Worm (Caenorhabditis elegans) whole organism, L4 larva: ENCODE results near the gene ttr-37.

Experiments
- F10B5.3 ChIP-seq: sonication (generic microtip); optimal IDR thresholded peaks from 2 replicates; lab custom pipeline; 2016; ENCODE audit warnings: mild to moderate bottlenecking, missing genetic modification characterization, missing compliant biosample characterization
- F37D6.2 ChIP-seq: sonication (generic microtip); optimal IDR thresholded peaks from 2 replicates; lab custom pipeline; 2016; ENCODE audit warnings: mild to moderate bottlenecking, missing genetic modification characterization, missing compliant biosample characterization
- F49E8.2 ChIP-seq: sonication (generic microtip); optimal IDR thresholded peaks from 2 replicates; lab custom pipeline; 2016; ENCODE audit warnings: missing compliant biosample characterization, mild to moderate bottlenecking, missing genetic modification characterization, borderline replicate concordance
- T26A8.4 ChIP-seq: fragments of 200-800 bp; sonication (Bioruptor generic); IDR thresholded peaks from 2 replicates; pipeline ENCODE4 v1.3.6; 2022; ENCODE audit warnings: missing genetic modification characterization, missing compliant biosample characterization
- Y105C5A.15 ChIP-seq: fragments of 200-800 bp; sonication (Bioruptor generic); IDR thresholded peaks from 2 replicates; pipeline ENCODE4 v1.3.6; 2022; ENCODE audit warnings: missing genetic modification characterization, missing compliant biosample characterization
- Y5F2A.4 ChIP-seq: fragments of 200-800 bp; sonication (Bioruptor generic); optimal IDR thresholded peaks from 2 replicates; lab custom pipeline; 2018; ENCODE audit warnings: mild to moderate bottlenecking, missing genetic modification characterization, missing compliant biosample characterization
- ama-1 ChIP-seq: fragments of 150-350 bp; optimal IDR thresholded peaks from 2 replicates; lab custom pipeline; 2014; ENCODE audit warnings: inconsistent platforms, mixed read lengths
- ceh-20 ChIP-seq: fragments of 200-800 bp; sonication (Bioruptor generic); IDR thresholded peaks from 2 replicates; pipeline ENCODE4 v1.3.6; 2022; ENCODE audit warnings: missing genetic modification reagents, missing genetic modification characterization, missing compliant biosample characterization
- ceh-32 ChIP-seq: sonication (generic microtip); optimal IDR thresholded peaks from 2 replicates; lab custom pipeline; 2016; ENCODE audit warnings: mild to moderate bottlenecking, missing genetic modification characterization, missing compliant biosample characterization; ENCODE audit not compliant: poor library complexity
- ceh-44 ChIP-seq: fragments of 200-800 bp; sonication (Bioruptor generic); IDR thresholded peaks from 2 replicates; pipeline ENCODE4 v1.3.6; 2022; ENCODE audit warnings: missing genetic modification reagents, missing genetic modification characterization, missing compliant biosample characterization
- ceh-82 ChIP-seq: sonication (generic microtip); optimal IDR thresholded peaks from 2 replicates; lab custom pipeline; 2017; ENCODE audit warnings: missing biosample characterization, missing genetic modification characterization
- ces-1 ChIP-seq: fragments of 150-350 bp; sonication (generic microtip); optimal IDR thresholded peaks from 4 replicates; lab custom pipeline; 2014; ENCODE audit warnings: missing biosample characterization, missing genetic modification reagents, missing genetic modification characterization
- ctbp-1 ChIP-seq: fragments of 200-800 bp; sonication (Bioruptor generic); IDR thresholded peaks from 2 replicates; pipeline ENCODE4 v1.3.6; 2022; ENCODE audit warnings: missing genetic modification reagents, missing genetic modification characterization, missing compliant biosample characterization
- daf-16 ChIP-seq, 3 experiments: sonication (generic microtip); optimal IDR thresholded peaks; 2 replicates each; lab custom pipeline; 2016 to 2017; ENCODE audit warnings: missing genetic modification characterization in 3 of 3, missing genetic modification reagents in 3 of 3, mild to moderate bottlenecking in 2 of 3, missing compliant biosample characterization in 2 of 3, missing biosample characterization in 1 of 3, moderate library complexity in 1 of 3
- daf-19 ChIP-seq: fragments of 200-800 bp; sonication (Bioruptor generic); conservative IDR thresholded peaks from 2 replicates; pipeline ENCODE4 v1.3.6; 2022; ENCODE audit warnings: missing genetic modification characterization, missing compliant biosample characterization
- daf-8 ChIP-seq: fragments of 200-800 bp; sonication (Bioruptor generic); IDR thresholded peaks from 2 replicates; pipeline ENCODE4 v1.3.6; 2022; ENCODE audit warnings: missing genetic modification characterization, missing compliant biosample characterization
- dpl-1 ChIP-seq: fragments of 150-350 bp; optimal IDR thresholded peaks from 2 replicates; lab custom pipeline; 2014; ENCODE audit warnings: missing biosample characterization, missing genetic modification reagents, missing genetic modification characterization
- dve-1 ChIP-seq: sonication (generic microtip); optimal IDR thresholded peaks from 2 replicates; lab custom pipeline; 2017; ENCODE audit warnings: antibody characterized with exemption, mild to moderate bottlenecking, missing genetic modification characterization, missing compliant biosample characterization; ENCODE audit not compliant: insufficient read depth
- hif-1 ChIP-seq, 2 experiments: sonication (generic microtip); optimal IDR thresholded peaks; 2 replicates each; lab custom pipeline; 2016 to 2017; ENCODE audit warnings: missing compliant biosample characterization in 2 of 2, missing genetic modification characterization in 2 of 2, missing genetic modification reagents in 2 of 2, missing genotype in 2 of 2, mild to moderate bottlenecking in 1 of 2
- hlh-11 ChIP-seq: fragments of 200-800 bp; sonication (Bioruptor generic); optimal IDR thresholded peaks from 2 replicates; lab custom pipeline; 2018; ENCODE audit warnings: mild to moderate bottlenecking, missing genetic modification characterization, missing compliant biosample characterization
- lin-1 ChIP-seq: fragments of 200-800 bp; sonication (Bioruptor generic); IDR thresholded peaks from 2 replicates; pipeline ENCODE4 v1.3.6; 2022; ENCODE audit warnings: missing genetic modification reagents, missing genetic modification characterization, missing compliant biosample characterization
- lin-13 ChIP-seq: fragments of 150-350 bp; optimal IDR thresholded peaks from 2 replicates; lab custom pipeline; 2014; ENCODE audit warnings: missing biosample characterization, missing genetic modification reagents, missing genetic modification characterization
- lir-3 ChIP-seq: sonication (generic microtip); optimal IDR thresholded peaks from 2 replicates; lab custom pipeline; 2016; ENCODE audit warnings: mild to moderate bottlenecking, missing genetic modification characterization, missing compliant biosample characterization
- madf-9 ChIP-seq: fragments of 200-800 bp; sonication (Bioruptor generic); conservative IDR thresholded peaks from 2 replicates; pipeline ENCODE4 v1.3.6; 2022; ENCODE audit warnings: missing genetic modification reagents, missing genetic modification characterization, missing compliant biosample characterization
- mdl-1 ChIP-seq, 2 experiments: fragments of 150-350 bp in 1 of 2; sonication (generic microtip) in 1 of 2; optimal IDR thresholded peaks; 2 replicates each; lab custom pipeline; 2014 to 2017; ENCODE audit warnings: missing biosample characterization in 2 of 2, missing genetic modification characterization in 2 of 2
- mep-1 ChIP-seq: fragments of 150-350 bp; sonication (generic microtip); optimal IDR thresholded peaks from 3 replicates; lab custom pipeline; 2014; ENCODE audit warnings: missing biosample characterization, missing genetic modification characterization
- mxl-2 ChIP-seq: fragments of 200-800 bp; sonication (Bioruptor generic); conservative IDR thresholded peaks from 2 replicates; pipeline ENCODE4 v1.3.6; 2022; ENCODE audit warnings: missing genetic modification reagents, missing genetic modification characterization, missing compliant biosample characterization
- nhr-11 ChIP-seq: fragments of 150-350 bp; optimal IDR thresholded peaks from 2 replicates; lab custom pipeline; 2014; ENCODE audit warnings: missing biosample characterization, missing genetic modification characterization
- nhr-111 ChIP-seq: fragments of 200-800 bp; sonication (Bioruptor generic); optimal IDR thresholded peaks from 2 replicates; lab custom pipeline; 2018; ENCODE audit warnings: mild to moderate bottlenecking, missing genetic modification characterization, missing compliant biosample characterization
- nhr-237 ChIP-seq: sonication (generic microtip); optimal IDR thresholded peaks from 2 replicates; lab custom pipeline; 2017; ENCODE audit warnings: missing biosample characterization, missing genetic modification characterization
- nhr-25 ChIP-seq: sonication (generic microtip); optimal IDR thresholded peaks from 2 replicates; lab custom pipeline; 2017; ENCODE audit warnings: missing genetic modification characterization, mild to moderate bottlenecking, missing compliant biosample characterization, antibody characterized with exemption, moderate library complexity, borderline replicate concordance; ENCODE audit not compliant: insufficient read depth
- nhr-28 ChIP-seq: fragments of 150-350 bp; optimal IDR thresholded peaks from 2 replicates; lab custom pipeline; 2014; ENCODE audit warnings: missing biosample characterization, missing genetic modification characterization
- nhr-41 ChIP-seq: fragments of 200-800 bp; sonication (Bioruptor generic); IDR thresholded peaks from 2 replicates; pipeline ENCODE4 v1.3.6; 2022; ENCODE audit warnings: missing genetic modification reagents, missing genetic modification characterization, missing compliant biosample characterization
- nhr-76 ChIP-seq: fragments of 150-350 bp; optimal IDR thresholded peaks from 2 replicates; lab custom pipeline; 2014; ENCODE audit warnings: missing biosample characterization, missing genetic modification characterization
- pha-4 ChIP-seq, 2 experiments: fragments of 150-350 bp in 1 of 2; fragments of 200-800 bp in 1 of 2; sonication (Bioruptor generic) in 1 of 2; IDR thresholded peaks in 1 of 2; optimal IDR thresholded peaks in 1 of 2; 2 replicates each; pipeline versions ENCODE4 v1.3.6 to Lab custom; 2014 to 2022; ENCODE audit warnings: missing genetic modification characterization in 2 of 2, missing genetic modification reagents in 2 of 2, missing biosample characterization in 1 of 2, missing compliant biosample characterization in 1 of 2
- php-3 ChIP-seq: fragments of 200-800 bp; sonication (Bioruptor generic); IDR thresholded peaks from 2 replicates; pipeline ENCODE4 v1.3.6; 2022; ENCODE audit warnings: missing genetic modification reagents, missing genetic modification characterization, missing compliant biosample characterization
- pqm-1 ChIP-seq: sonication (generic microtip); optimal IDR thresholded peaks from 2 replicates; lab custom pipeline; 2017; ENCODE audit warnings: missing biosample characterization, missing genetic modification characterization
- sdz-12 ChIP-seq: fragments of 200-800 bp; sonication (Bioruptor generic); optimal IDR thresholded peaks from 2 replicates; lab custom pipeline; 2018; ENCODE audit warnings: mild to moderate bottlenecking, missing genetic modification characterization, missing compliant biosample characterization
- set-16 ChIP-seq: fragments of 200-800 bp; sonication (Bioruptor generic); IDR thresholded peaks from 2 replicates; pipeline ENCODE4 v1.3.6; 2022; ENCODE audit warnings: missing genetic modification reagents, missing genetic modification characterization, missing compliant biosample characterization
- skn-1 ChIP-seq: fragments of 150-350 bp; optimal IDR thresholded peaks from 2 replicates; lab custom pipeline; 2014; ENCODE audit warnings: missing biosample characterization, missing genetic modification characterization
- spr-3 ChIP-seq: fragments of 200-800 bp; sonication (Bioruptor generic); optimal IDR thresholded peaks from 2 replicates; lab custom pipeline; 2018; ENCODE audit warnings: mild to moderate bottlenecking, missing genetic modification characterization, missing compliant biosample characterization
- tag-97 ChIP-seq: fragments of 200-800 bp; sonication (Bioruptor generic); IDR thresholded peaks from 2 replicates; pipeline ENCODE4 v1.3.6; 2022; ENCODE audit warnings: missing genetic modification characterization, missing compliant biosample characterization
- tra-1 ChIP-seq: fragments of 200-800 bp; sonication (Bioruptor generic); IDR thresholded peaks from 2 replicates; pipeline ENCODE4 v1.3.6; 2022; ENCODE audit warnings: missing genetic modification reagents, missing genetic modification characterization, missing compliant biosample characterization
- unc-130 ChIP-seq: sonication (generic microtip); optimal IDR thresholded peaks from 2 replicates; lab custom pipeline; 2016; ENCODE audit warnings: missing genetic modification reagents, missing genetic modification characterization, missing compliant biosample characterization
- unc-39 ChIP-seq: sonication (generic microtip); optimal IDR thresholded peaks from 2 replicates; lab custom pipeline; 2017; ENCODE audit warnings: missing biosample characterization, missing genetic modification characterization
- zip-11 ChIP-seq: fragments of 200-800 bp; sonication (Bioruptor generic); IDR thresholded peaks from 2 replicates; pipeline ENCODE4 v1.3.6; 2022; ENCODE audit warnings: missing genetic modification characterization, missing compliant biosample characterization

ttr-37 gene

DNA sequence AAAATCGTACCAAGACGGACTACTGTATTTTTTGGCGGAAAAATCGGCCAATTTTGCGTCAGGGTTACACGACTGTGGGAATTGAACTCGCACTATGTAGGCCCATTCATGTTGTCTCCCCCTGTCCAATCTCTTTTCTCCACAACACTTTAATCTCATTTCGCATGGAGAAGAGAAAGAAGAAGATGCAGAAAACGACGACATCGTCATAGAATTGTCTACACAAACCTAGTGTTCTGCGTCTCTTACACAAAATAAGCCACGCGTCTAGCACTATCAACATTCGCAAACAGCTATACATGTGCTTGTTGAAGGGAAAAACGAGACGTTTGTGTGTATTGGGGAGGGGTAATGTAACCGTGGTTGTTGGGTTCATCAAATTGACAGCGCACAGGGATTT lies 14.0 kb downstream of the ttr-37 start (continued):
- TF ChIP-seq php-3 (GFP tag; lab: Robert Waterston, UW) (peak; percentile 46; the same call in 1 of the 2 replicates), nhr-11 (tag; lab: Kevin White, UChicago) (peak; percentile 67), ctbp-1 (GFP tag; lab: Robert Waterston, UW) (peak; percentile 81), lin-13 (GFP tag; lab: Kevin White, UChicago) (peak; percentile 80), nhr-25 (tag; lab: Kevin White, UChicago) (peak; percentile 58), Y105C5A.15 (GFP tag; lab: Robert Waterston, UW) (no peak), madf-9 (GFP tag; lab: Robert Waterston, UW) (peak; percentile 50; the same call in 1 of the 2 replicates), hlh-11 (tag; lab: Kevin White, UChicago) (peak; percentile 76), daf-8 (GFP tag; lab: Robert Waterston, UW) (no peak), sdz-12 (GFP tag; lab: Kevin White, UChicago) (no peak), hif-1 (tag; optimal IDR thresholded peaks at IDR 0.05; lab: Kevin White, UChicago) (peak in 1 of 2 experiments; percentile 49), tag-97 (GFP tag; lab: Robert Waterston, UW) (no peak), ama-1 (lab: Kevin White, UChicago) (no peak), dve-1 (tag; lab: Kevin White, UChicago) (peak; percentile 67)

- TF ChIP-seq tag-97 (GFP tag; lab: Robert Waterston, UW): no peak
- no peak for TF ChIP-seq daf-19 (GFP tag; lab: Robert Waterston, UW)
- TF ChIP-seq ceh-82: no peak
- TF ChIP-seq pha-4 (GFP tag; IDR thresholded peaks at IDR 0.05; lab: Robert Waterston, UW): no peak
- TF ChIP-seq pha-4 (tag; optimal IDR thresholded peaks at IDR 0.05; lab: Kevin White, UChicago): no peak
- no peak for TF ChIP-seq skn-1
- TF ChIP-seq F49E8.2: no peak
- no peak for TF ChIP-seq F10B5.3 (tag; lab: Kevin White, UChicago)
- TF ChIP-seq dpl-1 (GFP tag; lab: Kevin White, UChicago): no peak
- TF ChIP-seq Y5F2A.4 (GFP tag; lab: Kevin White, UChicago): no peak
- no peak for TF ChIP-seq T26A8.4 (GFP tag; lab: Robert Waterston, UW)
- no peak for TF ChIP-seq nhr-111
- TF ChIP-seq spr-3: no peak
- no peak for TF ChIP-seq lin-1 (GFP tag; lab: Robert Waterston, UW)
- TF ChIP-seq unc-39: no peak
- no peak for TF ChIP-seq nhr-28 (tag; lab: Kevin White, UChicago)
- no peak for TF ChIP-seq daf-16 (GFP tag; optimal IDR thresholded peaks at IDR 0.05; lab: Kevin White, UChicago)
- no peak for TF ChIP-seq daf-16 (tag; optimal IDR thresholded peaks at IDR 0.05; lab: Kevin White, UChicago)
These were observed 15.9 kb downstream of the ttr-37 start, which contains the start of gene pdk-1 for ce11 chrX:1321044-1321443. Gene pdk-1 (plus strand): TSS chrX:1321344.

DNA sequence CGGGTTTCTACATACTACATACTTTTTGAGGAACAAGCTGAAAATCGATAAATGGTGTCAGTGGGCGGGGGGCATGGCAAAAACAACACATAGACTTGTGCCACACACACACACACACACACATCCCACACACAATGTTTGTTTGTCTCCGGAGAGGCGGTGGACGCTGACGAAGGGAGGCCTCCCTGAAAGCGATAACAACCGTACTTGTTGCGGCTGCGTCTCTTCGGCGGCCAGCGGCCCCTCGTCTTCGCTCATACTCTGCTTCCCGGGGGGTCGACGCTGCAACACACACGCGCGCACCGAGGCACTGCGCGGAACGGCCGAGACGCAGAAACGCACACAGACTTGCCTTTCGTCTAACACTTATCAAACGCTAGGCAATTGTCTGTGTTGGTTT lies 17.3 kb downstream of the ttr-37 start:
- TF ChIP-seq ceh-32 (tag; lab: Kevin White, UChicago) (no peak), pqm-1 (tag; lab: Kevin White, UChicago) (peak; percentile 25), unc-130 (GFP tag; lab: Kevin White, UChicago) (no peak), T26A8.4 (GFP tag; lab: Robert Waterston, UW) (peak; percentile 63), mep-1 (tag; lab: Kevin White, UChicago) (peak; percentile 74), tra-1 (GFP tag; lab: Robert Waterston, UW) (peak; percentile 69; the same call in 1 of the 2 replicates), ces-1 (GFP tag; lab: Kevin White, UChicago) (no peak), set-16 (GFP tag; lab: Robert Waterston, UW) (peak; percentile 98), dve-1 (tag; lab: Kevin White, UChicago) (peak; percentile 62), nhr-237 (no peak), ceh-20 (GFP tag; lab: Robert Waterston, UW) (no peak), mdl-1 (tag; optimal IDR thresholded peaks at IDR 0.05; lab: Kevin White, UChicago) (peak; percentile 81 to 85), Y5F2A.4 (GFP tag; lab: Kevin White, UChicago) (no peak), mxl-2 (GFP tag; lab: Robert Waterston, UW) (no peak), daf-16 (GFP tag; optimal IDR thresholded peaks at IDR 0.05; lab: Kevin White, UChicago) (peak; percentile 32 to 66), daf-16 (tag; optimal IDR thresholded peaks at IDR 0.05; lab: Kevin White, UChicago) (peak; percentile 84), nhr-41 (GFP tag; lab: Robert Waterston, UW) (0 out of 2 replicates have a peak, but pooled peaks have one; percentile 36), nhr-76 (tag; lab: Kevin White, UChicago) (no peak), ceh-44 (GFP tag; lab: Robert Waterston, UW) (no peak), F37D6.2 (tag; lab: Kevin White, UChicago) (peak; percentile 17), zip-11 (GFP tag; lab: Robert Waterston, UW) (no peak), nhr-11 (tag; lab: Kevin White, UChicago) (peak; percentile 27), hif-1 (tag; optimal IDR thresholded peaks at IDR 0.05; lab: Kevin White, UChicago) (peak in 1 of 2 experiments; percentile 59), lir-3 (tag; lab: Kevin White, UChicago) (no peak)
